Worm (Caenorhabditis elegans): ENCODE results near the gene C25F6.6.
A peak's percentile ranks its signal among the peaks of the same experiment; 100 is the strongest.

C25F6.6 gene

DNA sequence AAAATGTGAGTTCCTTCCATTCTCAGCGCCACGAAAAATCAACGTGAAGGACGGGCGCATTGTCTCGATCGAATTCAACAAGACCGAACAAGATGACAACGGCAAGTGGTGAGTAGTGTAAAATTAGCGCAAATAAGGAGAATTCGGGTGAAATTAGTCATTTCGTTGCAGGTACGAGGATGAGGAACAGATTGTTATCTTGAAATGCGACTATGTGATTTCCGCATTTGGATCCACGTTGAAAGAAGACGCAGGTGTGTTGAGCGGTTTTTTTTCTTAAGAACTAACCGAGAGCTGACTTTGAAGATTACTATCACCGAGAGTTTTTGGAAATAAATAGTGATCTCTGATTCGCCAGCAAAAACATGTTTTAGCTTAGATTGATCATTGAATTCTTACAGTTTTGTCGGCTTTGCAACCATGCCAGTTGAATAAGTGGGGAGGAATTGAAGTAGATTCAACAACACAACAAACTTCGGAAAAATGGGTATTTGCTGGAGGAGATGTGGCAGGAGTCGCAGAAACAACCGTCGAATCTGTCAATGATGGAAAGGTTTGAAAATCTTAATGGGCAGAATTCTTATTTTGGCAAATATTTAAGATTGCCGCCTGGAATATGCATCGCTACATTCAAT lies 19.6 kb upstream of the C25F6.6 start:
- TF ChIP-seq cnd-1 (tag; optimal IDR thresholded peaks at IDR 0.05) (no peak), hlh-1 (tag; optimal IDR thresholded peaks at IDR 0.05) (no peak), elt-1 (tag; optimal IDR thresholded peaks at IDR 0.05; ENCODE audit: borderline replicate concordance, insufficient read depth) (peak; percentile 40), lin-13 (tag; optimal IDR thresholded peaks at IDR 0.05) (no peak), ceh-43 (GFP tag; optimal IDR thresholded peaks at IDR 0.05) (no peak), ztf-11 (tag; optimal IDR thresholded peaks at IDR 0.05) (no peak), elt-3 (tag; optimal IDR thresholded peaks at IDR 0.05) (no peak), unc-120 (tag; optimal IDR thresholded peaks at IDR 0.05; ENCODE audit: poor library complexity, severe bottlenecking) (no peak), sptf-1 (tag; optimal IDR thresholded peaks at IDR 0.05) (no peak)

DNA sequence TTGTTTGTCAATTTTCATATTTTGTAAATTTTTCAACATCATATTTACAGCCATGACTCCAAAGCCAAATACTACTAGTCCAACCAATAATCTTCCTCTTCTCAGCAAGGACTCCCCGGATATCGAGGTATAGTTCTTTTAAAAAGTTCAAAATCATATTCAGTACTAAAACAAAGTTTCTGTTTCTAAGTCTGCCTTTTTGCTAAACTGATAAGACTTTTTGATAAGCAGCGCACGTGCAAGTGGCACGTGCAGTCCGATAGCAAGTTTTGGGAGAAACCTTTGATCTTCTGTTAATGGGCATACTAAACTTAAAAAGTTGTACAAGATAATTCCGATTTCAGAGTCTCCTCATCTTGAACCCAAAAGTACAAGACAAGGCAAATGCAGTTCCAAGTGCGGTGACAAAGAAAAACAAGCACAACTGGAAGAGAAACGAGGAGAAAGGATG lies 17.2 kb upstream of the C25F6.6 start, which contains the start of gene dpyd-1:
dpyd-1 (plus strand) TSS at position 51 of the 451 bp plus-strand sequence.
- TF ChIP-seq sem-2 (GFP tag; optimal IDR thresholded peaks at IDR 0.05) (no peak), pha-4 (tag; optimal IDR thresholded peaks at IDR 0.05) (no peak), elt-1 (tag; optimal IDR thresholded peaks at IDR 0.05; ENCODE audit: borderline replicate concordance, insufficient read depth) (no peak), unc-120 (tag; optimal IDR thresholded peaks at IDR 0.05; ENCODE audit: poor library complexity, severe bottlenecking) (no peak), mep-1 (tag; optimal IDR thresholded peaks at IDR 0.05) (no peak), ces-1 (GFP tag; optimal IDR thresholded peaks at IDR 0.05) (no peak), lin-32 (GFP tag; optimal IDR thresholded peaks at IDR 0.05) (no peak), nhr-76 (tag; optimal IDR thresholded peaks at IDR 0.05) (no peak), elt-3 (tag; optimal IDR thresholded peaks at IDR 0.05) (no peak), lsy-2 (tag; optimal IDR thresholded peaks at IDR 0.05) (no peak), nhr-28 (tag; optimal IDR thresholded peaks at IDR 0.05) (no peak), cnd-1 (tag; optimal IDR thresholded peaks at IDR 0.05) (no peak), lin-13 (tag; optimal IDR thresholded peaks at IDR 0.05) (no peak), snpc-4 (tag; optimal IDR thresholded peaks at IDR 0.05) (no peak), blmp-1 (tag; optimal IDR thresholded peaks at IDR 0.05) (no peak), nhr-2 (tag; optimal IDR thresholded peaks at IDR 0.05) (no peak), ceh-39 (tag; optimal IDR thresholded peaks at IDR 0.05) (no peak), bed-3 (GFP tag; optimal IDR thresholded peaks at IDR 0.05) (no peak), ceh-43 (GFP tag; optimal IDR thresholded peaks at IDR 0.05) (no peak)

DNA sequence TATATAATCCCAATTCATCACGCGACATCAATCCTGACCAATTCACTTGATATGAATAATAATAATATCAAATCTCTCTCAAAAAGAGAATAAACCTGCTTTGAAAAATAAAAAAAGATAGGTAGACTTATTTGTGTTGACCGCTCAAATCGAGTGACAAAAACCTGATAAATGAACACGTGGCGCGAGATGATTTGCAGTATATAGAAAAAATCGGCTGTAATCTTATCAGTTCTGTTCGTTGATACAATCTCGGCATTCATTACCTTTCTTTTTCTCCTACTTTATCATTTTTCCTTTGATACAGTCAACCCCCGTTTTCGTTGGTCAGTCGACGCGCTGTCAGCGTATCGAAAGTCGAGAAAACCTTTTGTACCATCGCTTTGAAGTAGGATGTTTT lies 16.7 kb upstream of the C25F6.6 start:
- TF ChIP-seq zip-8 (tag; optimal IDR thresholded peaks at IDR 0.05) (no peak), lin-13 (tag; optimal IDR thresholded peaks at IDR 0.05) (no peak), unc-62 (GFP tag; optimal IDR thresholded peaks at IDR 0.05) (no peak), mab-5 (tag; optimal IDR thresholded peaks at IDR 0.05) (no peak), hlh-1 (tag; optimal IDR thresholded peaks at IDR 0.05) (no peak), ceh-39 (tag; optimal IDR thresholded peaks at IDR 0.05) (no peak), lsy-2 (tag; optimal IDR thresholded peaks at IDR 0.05) (no peak), nhr-76 (tag; optimal IDR thresholded peaks at IDR 0.05) (no peak), nhr-2 (tag; optimal IDR thresholded peaks at IDR 0.05) (no peak), M03D4.4 (tag; optimal IDR thresholded peaks at IDR 0.05) (no peak), cnd-1 (tag; optimal IDR thresholded peaks at IDR 0.05) (no peak), elt-3 (tag; optimal IDR thresholded peaks at IDR 0.05) (no peak), drap-1 (GFP tag; optimal IDR thresholded peaks at IDR 0.05) (no peak), ham-2 (GFP tag; optimal IDR thresholded peaks at IDR 0.05) (no peak), ceh-83 (GFP tag; optimal IDR thresholded peaks at IDR 0.05) (no peak), mep-1 (tag; optimal IDR thresholded peaks at IDR 0.05) (no peak)

DNA sequence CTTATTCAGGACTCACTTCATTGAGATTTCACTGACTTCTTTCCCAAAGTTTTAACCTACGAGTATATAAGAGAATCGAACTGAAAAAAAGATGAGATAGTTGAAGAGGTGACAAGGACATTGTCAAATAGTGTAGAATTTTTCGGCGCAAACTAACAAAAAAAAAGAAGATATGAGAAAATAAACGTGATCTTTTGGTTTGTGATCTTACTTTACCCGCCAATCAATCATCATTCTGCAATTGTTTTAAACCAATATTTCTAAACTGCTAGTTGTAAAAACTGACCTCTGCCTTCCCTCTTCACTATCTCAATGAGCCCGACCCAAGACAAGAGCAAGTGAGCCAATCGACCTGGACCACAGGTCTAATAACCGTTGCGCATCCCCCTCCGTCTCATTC lies 15.5 kb upstream of the C25F6.6 start:
- TF ChIP-seq ceh-43 (GFP tag; optimal IDR thresholded peaks at IDR 0.05) (no peak), nhr-2 (tag; optimal IDR thresholded peaks at IDR 0.05) (no peak), flh-1 (GFP tag; optimal IDR thresholded peaks at IDR 0.05) (no peak), bed-3 (GFP tag; optimal IDR thresholded peaks at IDR 0.05) (no peak), mab-5 (tag; optimal IDR thresholded peaks at IDR 0.05) (no peak), lin-13 (tag; optimal IDR thresholded peaks at IDR 0.05) (no peak), ceh-39 (tag; optimal IDR thresholded peaks at IDR 0.05) (no peak)

DNA sequence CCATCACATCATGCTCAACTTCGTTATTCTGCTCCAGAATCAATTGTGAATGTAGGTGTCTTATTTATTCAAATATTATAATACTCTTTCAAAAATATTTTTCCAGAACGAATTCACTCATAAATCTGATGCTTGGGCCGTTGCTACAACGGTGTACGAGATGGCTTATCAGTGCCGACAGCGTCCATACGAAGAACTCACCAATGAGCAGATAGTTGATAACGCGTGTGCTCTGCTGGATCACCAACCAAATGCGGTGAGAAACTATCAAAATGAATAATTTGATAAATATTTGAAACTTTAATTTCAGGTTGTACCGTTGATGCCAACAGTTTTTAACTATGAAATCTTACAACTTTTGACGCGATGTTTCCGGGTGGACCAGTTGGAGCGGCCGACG lies 15.0 kb upstream of the C25F6.6 start:
- TF ChIP-seq nhr-12 (tag; optimal IDR thresholded peaks at IDR 0.05) (no peak), ham-2 (GFP tag; optimal IDR thresholded peaks at IDR 0.05) (no peak), lin-32 (GFP tag; optimal IDR thresholded peaks at IDR 0.05) (no peak)

Data from whole organism, mixed stage, embryonic.